ENCODE assay signal across 4 fruit fly cellular contexts in genomic region chr2L:20824136-20824789, dm6.
TF ChIP-seq lines count a peak whose summit lies in the region.

No protein-coding gene starts in this region.

- no peak for TF ChIP-seq CTCF in whole organism, embryonic (GFP tag; optimal IDR thresholded peaks at IDR 0.05; lab: Kevin White, UChicago)

TF ChIP-seq in whole organism, adult, 20 proteins besides CTCF, POLR2A, EP300 and RAD21:
- no peak for TF ChIP-seq cic (GFP tag; optimal IDR thresholded peaks at IDR 0.05; lab: Kevin White, UChicago)
- peak; percentile 96 for TF ChIP-seq kay (GFP tag; lab: Kevin White, UChicago; ENCODE audit: borderline replicate concordance)
- peak; percentile 6 for TF ChIP-seq CG33017 (tag; optimal IDR thresholded peaks at IDR 0.05; lab: Kevin White, UChicago)

TF ChIP-seq in whole organism, embryonic, 481 proteins besides CTCF, POLR2A, EP300 and RAD21 (continues in another document):
- TF ChIP-seq gem (tag; optimal IDR thresholded peaks at IDR 0.05; lab: Kevin White, UChicago) (peak; percentile 4), CG17802 (tag; optimal IDR thresholded peaks at IDR 0.05; lab: Kevin White, UChicago) (no peak), eve (GFP tag; optimal IDR thresholded peaks at IDR 0.05; lab: Kevin White, UChicago) (peak in 1 of 2 experiments; percentile 53), CG3281 (GFP tag; optimal IDR thresholded peaks at IDR 0.05; lab: Kevin White, UChicago) (no peak), gt (GFP tag; IDR thresholded peaks at IDR 0.05; lab: Robert Waterston, UW) (no peak), eyg (GFP tag; optimal IDR thresholded peaks at IDR 0.05; lab: Kevin White, UChicago) (no peak), CG6765 (GFP tag; optimal IDR thresholded peaks at IDR 0.05; lab: Kevin White, UChicago) (peak; percentile 28), mam (GFP tag; optimal IDR thresholded peaks at IDR 0.05; lab: Kevin White, UChicago) (no peak), Trl (optimal IDR thresholded peaks at IDR 0.05; lab: Kevin White, UChicago) (peak; percentile 23 to 61), Trl (GFP tag; optimal IDR thresholded peaks at IDR 0.05; lab: Kevin White, UChicago) (no peak), CG13894 (tag; optimal IDR thresholded peaks at IDR 0.05; lab: Kevin White, UChicago) (peak; percentile 23), TFAM (GFP tag; optimal IDR thresholded peaks at IDR 0.05; lab: Kevin White, UChicago) (no peak), CG9609 (GFP tag; optimal IDR thresholded peaks at IDR 0.05; lab: Kevin White, UChicago) (no peak), chif (GFP tag; optimal IDR thresholded peaks at IDR 0.05; lab: Kevin White, UChicago) (no peak), CG10431 (GFP tag; optimal IDR thresholded peaks at IDR 0.05; lab: Kevin White, UChicago) (no peak), CG2678 (tag; optimal IDR thresholded peaks at IDR 0.05; lab: Kevin White, UChicago) (no peak), CG8290 (GFP tag; optimal IDR thresholded peaks at IDR 0.05; lab: Kevin White, UChicago) (no peak), CG8290 (tag; optimal IDR thresholded peaks at IDR 0.05; lab: Kevin White, UChicago) (peak in 1 of 2 experiments; percentile 15), Poxn (GFP tag; IDR thresholded peaks at IDR 0.05; lab: Robert Waterston, UW) (no peak), hbn (GFP tag; IDR thresholded peaks at IDR 0.05; lab: Robert Waterston, UW; ENCODE audit: partially characterized antibody) (no peak), grau (tag; optimal IDR thresholded peaks at IDR 0.05; lab: Kevin White, UChicago) (peak; percentile 7), Dek (tag; optimal IDR thresholded peaks at IDR 0.05; lab: Kevin White, UChicago) (no peak), CG17568 (GFP tag; optimal IDR thresholded peaks at IDR 0.05; lab: Kevin White, UChicago) (peak; percentile 7), CG4328 (GFP tag; optimal IDR thresholded peaks at IDR 0.05; lab: Kevin White, UChicago) (no peak), exex (tag; optimal IDR thresholded peaks at IDR 0.05; lab: Kevin White, UChicago) (peak; percentile 23), pnt (GFP tag; optimal IDR thresholded peaks at IDR 0.05; lab: Kevin White, UChicago) (no peak), sr (GFP tag; IDR thresholded peaks at IDR 0.05; lab: Robert Waterston, UW) (no peak), Med (GFP tag; lab: Kevin White, UChicago) (peak; percentile 60), CG11696 (GFP tag; IDR thresholded peaks at IDR 0.05; lab: Robert Waterston, UW) (no peak), CG13424 (tag; optimal IDR thresholded peaks at IDR 0.05; lab: Kevin White, UChicago) (no peak), CG6689 (GFP tag; IDR thresholded peaks at IDR 0.05; lab: Robert Waterston, UW) (no peak)

TF ChIP-seq in whole organism, prepupa, 60 proteins besides CTCF, POLR2A, EP300 and RAD21:
- no peak for TF ChIP-seq Gug (GFP tag; IDR thresholded peaks at IDR 0.05; lab: Robert Waterston, UW)
- peak; percentile 33 for TF ChIP-seq Eip78C (GFP tag; lab: Kevin White, UChicago)
TF ChIP-seq in whole organism, prepupa: peak in this region for 1.

TF ChIP-seq in whole organism, pupa, 21 proteins besides CTCF, POLR2A, EP300 and RAD21:
- TF ChIP-seq CG17806 (tag; optimal IDR thresholded peaks at IDR 0.05; lab: Kevin White, UChicago): no peak
- peak; percentile 10; the same call in 1 of the 2 replicates for TF ChIP-seq CG32121 (GFP tag; IDR thresholded peaks at IDR 0.05; lab: Robert Waterston, UW)
